Fruit fly (Drosophila melanogaster) whole organism, prepupa: ENCODE measurements around the gene pns.

ENCODE experiments used
- CG10669 ChIP-seq: fragments of 200-800 bp; sonication (Bioruptor generic); optimal IDR thresholded peaks from 3 replicates; lab custom pipeline; 2018; ENCODE audit warnings: missing biosample characterization, mild to moderate bottlenecking, missing genetic modification characterization, moderate library complexity
- CG11294 ChIP-seq: fragments of 200-800 bp; sonication (Bioruptor generic); IDR thresholded peaks from 2 replicates; pipeline ENCODE4 v1.3.6; 2022; ENCODE audit warnings: missing biosample characterization, missing genetic modification characterization
- CG11762 ChIP-seq: fragments of 200-800 bp; sonication (Bioruptor generic); optimal IDR thresholded peaks from 3 replicates; lab custom pipeline; 2016; ENCODE audit warnings: missing biosample characterization, missing genetic modification characterization; ENCODE audit not compliant: insufficient read depth
- CG11902 ChIP-seq: fragments of 200-800 bp; sonication (Bioruptor generic); optimal IDR thresholded peaks from 3 replicates; lab custom pipeline; 2016; ENCODE audit warnings: missing biosample characterization, missing genetic modification characterization
- CG15336 ChIP-seq: fragments of 200-800 bp; sonication (Bioruptor generic); IDR thresholded peaks from 2 replicates; pipeline ENCODE4 v1.3.6; 2022; ENCODE audit warnings: missing biosample characterization, missing genetic modification characterization
- CG16779 ChIP-seq: fragments of 200-800 bp; sonication (Bioruptor generic); optimal IDR thresholded peaks from 3 replicates; lab custom pipeline; 2017; ENCODE audit warnings: missing biosample characterization, mild to moderate bottlenecking, missing genetic modification characterization
- CG3032 ChIP-seq: fragments of 200-800 bp; optimal IDR thresholded peaks from 2 replicates; lab custom pipeline; 2019; ENCODE audit warnings: missing biosample characterization, mild to moderate bottlenecking, missing genetic modification characterization, moderate library complexity
- CG32006 ChIP-seq: fragments of 200-800 bp; sonication (Bioruptor generic); optimal IDR thresholded peaks from 3 replicates; lab custom pipeline; 2017; ENCODE audit warnings: missing biosample characterization, mild to moderate bottlenecking, missing genetic modification characterization
- CG34406 ChIP-seq: fragments of 200-800 bp; sonication (Bioruptor generic); optimal IDR thresholded peaks from 3 replicates; lab custom pipeline; 2016; ENCODE audit warnings: missing biosample characterization, missing genetic modification characterization
- CG3919 ChIP-seq: fragments of 200-800 bp; sonication (Bioruptor generic); optimal IDR thresholded peaks from 3 replicates; lab custom pipeline; 2016; ENCODE audit warnings: missing biosample characterization, missing genetic modification characterization
- CG4318 ChIP-seq: fragments of 200-800 bp; sonication (Bioruptor generic); optimal IDR thresholded peaks from 3 replicates; lab custom pipeline; 2017; ENCODE audit warnings: missing biosample characterization, mild to moderate bottlenecking, missing genetic modification characterization
- CG6163 ChIP-seq: fragments of 200-800 bp; sonication (Bioruptor generic); IDR thresholded peaks from 3 replicates; pipeline ENCODE4 v1.3.6; 2022; ENCODE audit warnings: missing biosample characterization, missing genetic modification characterization
- CG6276 ChIP-seq: fragments of 200-800 bp; sonication (Bioruptor generic); optimal IDR thresholded peaks from 2 replicates; lab custom pipeline; 2017; ENCODE audit warnings: missing biosample characterization, mild to moderate bottlenecking, missing genetic modification characterization
- CG6792 ChIP-seq: fragments of 200-800 bp; sonication (Bioruptor generic); optimal IDR thresholded peaks from 3 replicates; lab custom pipeline; 2016; ENCODE audit warnings: missing biosample characterization, missing genetic modification characterization
- CG6808 ChIP-seq: fragments of 200-800 bp; sonication (Bioruptor generic); optimal IDR thresholded peaks from 3 replicates; lab custom pipeline; 2017; ENCODE audit warnings: missing biosample characterization, missing genetic modification characterization, mild to moderate bottlenecking, moderate library complexity, missing genetic modification reagents
- CG6854 ChIP-seq: fragments of 200-800 bp; sonication (Bioruptor generic); optimal IDR thresholded peaks from 2 replicates; lab custom pipeline; 2017; ENCODE audit warnings: missing biosample characterization, mild to moderate bottlenecking, missing genetic modification characterization
- CG7368 ChIP-seq: fragments of 200-800 bp; sonication (Bioruptor generic); optimal IDR thresholded peaks from 3 replicates; lab custom pipeline; 2016; ENCODE audit warnings: missing biosample characterization, missing genetic modification characterization
- CG8119 ChIP-seq: fragments of 200-800 bp; sonication (Bioruptor generic); IDR thresholded peaks from 3 replicates; pipeline ENCODE4 v1.3.6; 2022; ENCODE audit warnings: missing biosample characterization, missing genetic modification characterization
- CG8319 ChIP-seq: fragments of 200-800 bp; sonication (Bioruptor generic); optimal IDR thresholded peaks from 3 replicates; lab custom pipeline; 2016; ENCODE audit warnings: missing biosample characterization, missing genetic modification characterization
- CG8632 ChIP-seq: fragments of 200-800 bp; sonication (Bioruptor generic); optimal IDR thresholded peaks from 3 replicates; lab custom pipeline; 2016; ENCODE audit warnings: missing biosample characterization, missing genetic modification characterization
- CG9139 ChIP-seq: fragments of 200-800 bp; sonication (Bioruptor generic); optimal IDR thresholded peaks from 3 replicates; lab custom pipeline; 2017; ENCODE audit warnings: missing biosample characterization, mild to moderate bottlenecking, missing genetic modification characterization
- Eip75B ChIP-seq: fragments of 200-800 bp; sonication (Bioruptor generic); optimal IDR thresholded peaks from 3 replicates; lab custom pipeline; 2016; ENCODE audit warnings: missing biosample characterization, missing genetic modification characterization
- Eip78C ChIP-seq: fragments of 200-800 bp; sonication (Bioruptor generic); peaks from one replicate; lab custom pipeline; 2016; ENCODE audit warnings: missing biosample characterization, missing genetic modification characterization
- Eip93F ChIP-seq: fragments of 200-800 bp; sonication (Bioruptor generic); optimal IDR thresholded peaks from 2 replicates; lab custom pipeline; 2016; ENCODE audit warnings: missing biosample characterization, mild to moderate bottlenecking, missing genetic modification characterization
- Ets21C ChIP-seq: fragments of 200-800 bp; sonication (Bioruptor generic); optimal IDR thresholded peaks from 3 replicates; lab custom pipeline; 2016; ENCODE audit warnings: missing biosample characterization, missing genetic modification characterization
- Ets96B ChIP-seq: fragments of 200-800 bp; optimal IDR thresholded peaks from 2 replicates; lab custom pipeline; 2019; ENCODE audit warnings: missing biosample characterization, mild to moderate bottlenecking, missing genetic modification characterization, moderate library complexity
- Gug ChIP-seq: fragments of 200-800 bp; sonication (Bioruptor generic); IDR thresholded peaks from 2 replicates; pipeline ENCODE4 v1.3.6; 2022; ENCODE audit warnings: missing biosample characterization, missing genetic modification characterization
- Hr38 ChIP-seq: sonication (Bioruptor generic); optimal IDR thresholded peaks from 2 replicates; lab custom pipeline; 2016; ENCODE audit warnings: missing biosample characterization, missing genetic modification characterization
- Hr39 ChIP-seq: fragments of 200-800 bp; sonication (Bioruptor generic); optimal IDR thresholded peaks from 2 replicates; lab custom pipeline; 2016; ENCODE audit warnings: missing biosample characterization, missing genetic modification characterization
- Hr4 ChIP-seq: fragments of 200-800 bp; sonication (Bioruptor generic); optimal IDR thresholded peaks from 3 replicates; lab custom pipeline; 2016; ENCODE audit warnings: missing biosample characterization, missing genetic modification characterization
- Sox14 ChIP-seq: fragments of 200-800 bp; sonication (Bioruptor generic); optimal IDR thresholded peaks from 3 replicates; lab custom pipeline; 2016; ENCODE audit warnings: missing biosample characterization, missing genetic modification characterization
- eg ChIP-seq: fragments of 200-800 bp; sonication (Bioruptor generic); IDR thresholded peaks from 3 replicates; pipeline ENCODE4 v1.3.6; 2022; ENCODE audit warnings: missing biosample characterization, missing genetic modification characterization
- fd59A ChIP-seq: fragments of 200-800 bp; sonication (Bioruptor generic); optimal IDR thresholded peaks from 2 replicates; lab custom pipeline; 2017; ENCODE audit warnings: missing biosample characterization, mild to moderate bottlenecking, missing genetic modification characterization, missing genetic modification reagents
- fd85E ChIP-seq: fragments of 200-800 bp; sonication (Bioruptor generic); optimal IDR thresholded peaks from 3 replicates; lab custom pipeline; 2016; ENCODE audit warnings: missing biosample characterization, missing genetic modification characterization
- fkh ChIP-seq: fragments of 200-800 bp; sonication (Bioruptor generic); optimal IDR thresholded peaks from 3 replicates; lab custom pipeline; 2017; ENCODE audit warnings: missing biosample characterization, mild to moderate bottlenecking, missing genetic modification characterization, moderate library complexity
- lz ChIP-seq: fragments of 200-800 bp; sonication (Bioruptor generic); optimal IDR thresholded peaks from 3 replicates; lab custom pipeline; 2016; ENCODE audit warnings: missing biosample characterization, missing genetic modification characterization
- net ChIP-seq: fragments of 200-800 bp; sonication (Bioruptor generic); optimal IDR thresholded peaks from 3 replicates; lab custom pipeline; 2016; ENCODE audit warnings: missing biosample characterization, missing genetic modification characterization
- pdm3 ChIP-seq: fragments of 200-800 bp; sonication (Bioruptor generic); optimal IDR thresholded peaks from 3 replicates; lab custom pipeline; 2016; ENCODE audit warnings: missing biosample characterization, missing genetic modification characterization
- salr ChIP-seq, 2 experiments: fragments of 200-800 bp; sonication (Bioruptor generic); optimal IDR thresholded peaks; 3 replicates each; lab custom pipeline; 2016 to 2018; ENCODE audit warnings: missing biosample characterization in 2 of 2, missing genetic modification characterization in 2 of 2, mild to moderate bottlenecking in 1 of 2
- spab ChIP-seq: fragments of 200-800 bp; sonication (Bioruptor generic); optimal IDR thresholded peaks from 2 replicates; lab custom pipeline; 2017; ENCODE audit warnings: missing biosample characterization, mild to moderate bottlenecking, missing genetic modification characterization, missing genetic modification reagents
- ss ChIP-seq, 2 experiments: fragments of 200-800 bp; sonication (Bioruptor generic); optimal IDR thresholded peaks; 2 replicates in 1 of 2; 3 replicates in 1 of 2; lab custom pipeline; 2017 to 2018; ENCODE audit warnings: mild to moderate bottlenecking in 2 of 2, missing biosample characterization in 2 of 2, missing genetic modification characterization in 2 of 2, moderate library complexity in 1 of 2
- svp ChIP-seq: fragments of 200-800 bp; sonication (Bioruptor generic); peaks from one replicate; lab custom pipeline; 2016; ENCODE audit warnings: missing biosample characterization, missing genetic modification characterization
- vri ChIP-seq: fragments of 200-800 bp; sonication (Bioruptor generic); optimal IDR thresholded peaks from 3 replicates; lab custom pipeline; 2016; ENCODE audit warnings: missing biosample characterization, mild to moderate bottlenecking, missing genetic modification characterization

The pns gene

dm6 chr3L:1546349-1547116 is 9.6 kb downstream of the pns start:
- TF ChIP-seq CG6163 (GFP tag; lab: Robert Waterston, UW): 0 out of 3 replicates have a peak, but pooled peaks have one; percentile 10
- TF ChIP-seq salr (GFP tag; optimal IDR thresholded peaks at IDR 0.05; lab: Kevin White, UChicago): no peak
- no peak for TF ChIP-seq Gug
- TF ChIP-seq CG16779 (tag; lab: Kevin White, UChicago): peak; percentile 18
- TF ChIP-seq CG6276: peak; percentile 54
- TF ChIP-seq spab (GFP tag; lab: Kevin White, UChicago): peak; percentile 25
- peak; percentile 71 for TF ChIP-seq CG6854 (GFP tag; lab: Kevin White, UChicago)
- TF ChIP-seq ss (GFP tag; optimal IDR thresholded peaks at IDR 0.05; lab: Kevin White, UChicago): peak; percentile 36 to 70
- peak; percentile 8 for TF ChIP-seq CG9139 (GFP tag; lab: Kevin White, UChicago)
- TF ChIP-seq fkh (GFP tag; lab: Kevin White, UChicago): peak; percentile 50
- TF ChIP-seq CG6808: peak; percentile 12
- no peak for TF ChIP-seq net (GFP tag; lab: Kevin White, UChicago)
- TF ChIP-seq vri (GFP tag; lab: Kevin White, UChicago): peak; percentile 98
- TF ChIP-seq Eip78C (GFP tag; lab: Kevin White, UChicago): peak; percentile 69
- TF ChIP-seq CG8319 (GFP tag; lab: Kevin White, UChicago): no peak
- no peak for TF ChIP-seq pdm3
- peak; percentile 5 for TF ChIP-seq CG11762 (GFP tag; lab: Kevin White, UChicago)
- TF ChIP-seq eg (GFP tag; lab: Robert Waterston, UW): 0 out of 3 replicates have a peak, but pooled peaks have one; percentile 10
- TF ChIP-seq svp: no peak
- peak; percentile 36 for TF ChIP-seq Eip75B (GFP tag; lab: Kevin White, UChicago)

- TF ChIP-seq Hr38 (GFP tag; lab: Kevin White, UChicago): no peak
- TF ChIP-seq svp: peak; percentile 94
Observed at dm6 chr3L:1547117-1547507, 10.2 kb downstream of the pns start.

- TF ChIP-seq Hr38 (GFP tag; lab: Kevin White, UChicago) (no peak), CG32006 (GFP tag; lab: Kevin White, UChicago) (peak; percentile 41), Ets96B (no peak), CG11902 (GFP tag; lab: Kevin White, UChicago) (no peak), CG7368 (no peak), Eip93F (GFP tag; lab: Kevin White, UChicago) (peak; percentile 29), CG6808 (no peak), spab (GFP tag; lab: Kevin White, UChicago) (no peak), pdm3 (no peak), CG6854 (GFP tag; lab: Kevin White, UChicago) (no peak), CG8119 (GFP tag; lab: Robert Waterston, UW) (no peak), CG10669 (GFP tag; lab: Kevin White, UChicago) (no peak), CG15336 (GFP tag; lab: Robert Waterston, UW) (no peak), salr (GFP tag; optimal IDR thresholded peaks at IDR 0.05; lab: Kevin White, UChicago) (no peak), CG3919 (GFP tag; lab: Kevin White, UChicago) (no peak), CG11294 (GFP tag; lab: Robert Waterston, UW) (no peak), eg (GFP tag; lab: Robert Waterston, UW) (no peak), Sox14 (GFP tag; lab: Kevin White, UChicago) (peak; percentile 50), CG16779 (tag; lab: Kevin White, UChicago) (no peak), CG8632 (GFP tag; lab: Kevin White, UChicago) (peak; percentile 32), Hr39 (peak; percentile 81), fd85E (GFP tag; lab: Kevin White, UChicago) (no peak), fkh (GFP tag; lab: Kevin White, UChicago) (peak; percentile 52), CG4318 (GFP tag; lab: Kevin White, UChicago) (no peak), CG9139 (GFP tag; lab: Kevin White, UChicago) (no peak), Ets21C (GFP tag; lab: Kevin White, UChicago) (peak; percentile 72), Hr4 (peak; percentile 48), lz (GFP tag; lab: Kevin White, UChicago) (peak; percentile 82), net (GFP tag; lab: Kevin White, UChicago) (no peak), CG6792 (GFP tag; lab: Kevin White, UChicago) (peak; percentile 56), CG3032 (tag; lab: Kevin White, UChicago) (no peak), ss (GFP tag; optimal IDR thresholded peaks at IDR 0.05; lab: Kevin White, UChicago) (no peak), CG34406 (GFP tag; lab: Kevin White, UChicago) (peak; percentile 43), Eip75B (GFP tag; lab: Kevin White, UChicago) (peak; percentile 43), svp (peak; percentile 95), CG11762 (GFP tag; lab: Kevin White, UChicago) (no peak), fd59A (GFP tag; lab: Kevin White, UChicago) (no peak)
Observed at dm6 chr3L:1548345-1548970, 11.5 kb downstream of the pns start.
